Worm (Caenorhabditis elegans) whole organism, L1 larva: ENCODE measurements around the gene F55G7.4.
A peak's percentile ranks its signal among the peaks of the same experiment; 100 is the strongest.

Source experiments
- C34B4.2 ChIP-seq: sonication (generic microtip); optimal IDR thresholded peaks from 2 replicates; lab custom pipeline; 2017; ENCODE audit warnings: mild to moderate bottlenecking, missing genetic modification characterization, missing compliant biosample characterization
- F16B12.6 ChIP-seq: fragments of 150-350 bp; optimal IDR thresholded peaks from 2 replicates; lab custom pipeline; 2014; ENCODE audit warnings: missing biosample characterization, missing genetic modification characterization
- blmp-1 ChIP-seq: fragments of 150-350 bp; optimal IDR thresholded peaks from 2 replicates; lab custom pipeline; 2014; ENCODE audit warnings: missing biosample characterization, missing genetic modification characterization
- ceh-82 ChIP-seq, 3 experiments: fragments of 150-350 bp in 1 of 3; sonication (generic microtip) in 2 of 3; optimal IDR thresholded peaks; 2 replicates each; lab custom pipeline; 2014 to 2017; ENCODE audit warnings: missing biosample characterization in 3 of 3, missing genetic modification characterization in 3 of 3
- dsc-1 ChIP-seq: sonication (generic microtip); optimal IDR thresholded peaks from 2 replicates; lab custom pipeline; 2016; ENCODE audit warnings: mild to moderate bottlenecking, missing genetic modification characterization, missing compliant biosample characterization
- efl-1 ChIP-seq, 4 experiments: fragments of 150-350 bp; optimal IDR thresholded peaks in 3 of 4; peaks in 1 of 4; 1 replicate in 1 of 4; 2 replicates in 3 of 4; lab custom pipeline; 2014; ENCODE audit warnings: missing biosample characterization in 2 of 4, missing genetic modification characterization in 2 of 4, missing genetic modification reagents in 2 of 4
- efl-3 ChIP-seq: fragments of 200-800 bp; sonication (Bioruptor generic); optimal IDR thresholded peaks from 2 replicates; lab custom pipeline; 2018; ENCODE audit warnings: mild to moderate bottlenecking, missing genetic modification characterization, missing compliant biosample characterization
- fkh-10 ChIP-seq: sonication (generic microtip); optimal IDR thresholded peaks from 2 replicates; lab custom pipeline; 2017; ENCODE audit warnings: missing biosample characterization, missing genetic modification reagents, missing genetic modification characterization
- fkh-8 ChIP-seq: sonication (generic microtip); optimal IDR thresholded peaks from 2 replicates; lab custom pipeline; 2016; ENCODE audit warnings: mild to moderate bottlenecking, missing genetic modification characterization, missing compliant biosample characterization
- fos-1 ChIP-seq: fragments of 150-350 bp; optimal IDR thresholded peaks from 2 replicates; lab custom pipeline; 2014; ENCODE audit warnings: missing biosample characterization, missing genetic modification characterization
- grh-1 ChIP-seq: fragments of 200-800 bp; sonication (Bioruptor generic); IDR thresholded peaks from 2 replicates; pipeline ENCODE4 v1.3.6; 2022; ENCODE audit warnings: missing genetic modification reagents, missing genetic modification characterization, missing compliant biosample characterization
- hlh-4 ChIP-seq: sonication (generic microtip); optimal IDR thresholded peaks from 2 replicates; lab custom pipeline; 2016; ENCODE audit warnings: mild to moderate bottlenecking, missing genetic modification characterization, missing compliant biosample characterization
- isw-1 ChIP-seq: fragments of 200-800 bp; sonication (Bioruptor generic); IDR thresholded peaks from 2 replicates; pipeline ENCODE4 v1.3.6; 2022; ENCODE audit warnings: missing genetic modification characterization, missing compliant biosample characterization
- lin-13 ChIP-seq: fragments of 150-350 bp; optimal IDR thresholded peaks from 2 replicates; lab custom pipeline; 2014; ENCODE audit warnings: missing biosample characterization, missing genetic modification reagents, missing genetic modification characterization
- lin-14 ChIP-seq: fragments of 200-800 bp; sonication (Bioruptor generic); optimal IDR thresholded peaks from 2 replicates; lab custom pipeline; 2018; ENCODE audit warnings: mild to moderate bottlenecking, missing genetic modification characterization, moderate library complexity, missing compliant biosample characterization
- lin-15B ChIP-seq: fragments of 150-350 bp; sonication (generic microtip); optimal IDR thresholded peaks from 3 replicates; lab custom pipeline; 2014; ENCODE audit warnings: missing biosample characterization, missing genetic modification characterization
- lin-35 ChIP-seq, 2 experiments: fragments of 150-350 bp; optimal IDR thresholded peaks; 2 replicates each; lab custom pipeline; 2014; ENCODE audit warnings: missing biosample characterization in 2 of 2, missing genetic modification characterization in 2 of 2, missing genetic modification reagents in 2 of 2
- lsy-2 ChIP-seq, 2 experiments: fragments of 150-350 bp; optimal IDR thresholded peaks; 2 replicates each; lab custom pipeline; 2014; ENCODE audit warnings: missing biosample characterization in 2 of 2, missing genetic modification characterization in 2 of 2
- mab-9 ChIP-seq: fragments of 200-800 bp; sonication (Bioruptor generic); IDR thresholded peaks from 2 replicates; pipeline ENCODE4 v1.3.6; 2022; ENCODE audit warnings: missing genetic modification reagents, missing genetic modification characterization, missing compliant biosample characterization
- mdl-1 ChIP-seq, 2 experiments: fragments of 150-350 bp; optimal IDR thresholded peaks; 2 replicates each; lab custom pipeline; 2014 to 2017; ENCODE audit warnings: missing biosample characterization in 2 of 2, missing genetic modification characterization in 2 of 2, inconsistent platforms in 1 of 2
- mef-2 ChIP-seq: fragments of 150-350 bp; optimal IDR thresholded peaks from 2 replicates; lab custom pipeline; 2014; ENCODE audit warnings: missing biosample characterization, missing genetic modification characterization
- mep-1 ChIP-seq: fragments of 150-350 bp; optimal IDR thresholded peaks from 2 replicates; lab custom pipeline; 2014; ENCODE audit warnings: missing biosample characterization, missing genetic modification characterization
- nhr-11 ChIP-seq: fragments of 150-350 bp; optimal IDR thresholded peaks from 2 replicates; lab custom pipeline; 2014; ENCODE audit warnings: missing biosample characterization, missing genetic modification characterization
- nhr-19 ChIP-seq: fragments of 200-800 bp; sonication (Bioruptor generic); conservative IDR thresholded peaks from 2 replicates; pipeline ENCODE4 v1.3.6; 2022; ENCODE audit warnings: missing genetic modification characterization, missing compliant biosample characterization
- nhr-20 ChIP-seq: sonication (generic microtip); optimal IDR thresholded peaks from 2 replicates; lab custom pipeline; 2016; ENCODE audit warnings: mild to moderate bottlenecking, missing genetic modification characterization, missing compliant biosample characterization
- nhr-237 ChIP-seq: fragments of 150-350 bp; optimal IDR thresholded peaks from 2 replicates; lab custom pipeline; 2014; ENCODE audit warnings: missing biosample characterization, missing genetic modification characterization
- nhr-28 ChIP-seq: fragments of 150-350 bp; optimal IDR thresholded peaks from 2 replicates; lab custom pipeline; 2014; ENCODE audit warnings: missing biosample characterization, missing genetic modification characterization
- nhr-47 ChIP-seq: sonication (generic microtip); optimal IDR thresholded peaks from 2 replicates; lab custom pipeline; 2016; ENCODE audit warnings: mild to moderate bottlenecking, missing genetic modification characterization, moderate library complexity, missing compliant biosample characterization
- nhr-71 ChIP-seq: sonication (generic microtip); optimal IDR thresholded peaks from 2 replicates; lab custom pipeline; 2016; ENCODE audit warnings: mild to moderate bottlenecking, missing genetic modification characterization, moderate library complexity, missing compliant biosample characterization
- nhr-84 ChIP-seq: sonication (generic microtip); optimal IDR thresholded peaks from 2 replicates; lab custom pipeline; 2017; ENCODE audit warnings: missing biosample characterization, missing genetic modification characterization
- nhr-85 ChIP-seq: sonication (generic microtip); peaks from one replicate; lab custom pipeline; 2016; ENCODE audit warnings: missing genetic modification characterization, inconsistent platforms, missing compliant biosample characterization
- nhr-90 ChIP-seq: sonication (generic microtip); optimal IDR thresholded peaks from 2 replicates; lab custom pipeline; 2016; ENCODE audit warnings: mild to moderate bottlenecking, missing genetic modification characterization, missing compliant biosample characterization; ENCODE audit not compliant: poor library complexity
- pag-3 ChIP-seq: sonication (generic microtip); optimal IDR thresholded peaks from 2 replicates; lab custom pipeline; 2017; ENCODE audit warnings: missing genetic modification characterization, mild to moderate bottlenecking, missing compliant biosample characterization, antibody characterized with exemption, borderline replicate concordance; ENCODE audit not compliant: insufficient read depth
- pax-3 ChIP-seq: fragments of 200-800 bp; sonication (Bioruptor generic); optimal IDR thresholded peaks from 2 replicates; lab custom pipeline; 2018; ENCODE audit warnings: mild to moderate bottlenecking, missing genetic modification characterization, moderate library complexity, missing compliant biosample characterization
- rnt-1 ChIP-seq: sonication (generic microtip); optimal IDR thresholded peaks from 2 replicates; lab custom pipeline; 2016; ENCODE audit warnings: mild to moderate bottlenecking, missing genetic modification characterization, moderate library complexity, missing compliant biosample characterization
- snu-23 ChIP-seq: sonication (generic microtip); optimal IDR thresholded peaks from 2 replicates; lab custom pipeline; 2016; ENCODE audit warnings: missing genetic modification characterization, missing compliant biosample characterization
- sox-4 ChIP-seq: sonication (generic microtip); optimal IDR thresholded peaks from 2 replicates; lab custom pipeline; 2016; ENCODE audit warnings: missing genetic modification characterization, missing compliant biosample characterization
- sptf-1 ChIP-seq: fragments of 150-350 bp; optimal IDR thresholded peaks from 2 replicates; lab custom pipeline; 2014; ENCODE audit warnings: missing biosample characterization, missing genetic modification characterization
- swsn-7 ChIP-seq: sonication (generic microtip); optimal IDR thresholded peaks from 2 replicates; lab custom pipeline; 2016; ENCODE audit warnings: missing genetic modification characterization, missing compliant biosample characterization
- tbx-2 ChIP-seq: sonication (generic microtip); optimal IDR thresholded peaks from 2 replicates; lab custom pipeline; 2016; ENCODE audit warnings: missing genetic modification characterization, missing compliant biosample characterization
- unc-130 ChIP-seq: fragments of 150-350 bp; optimal IDR thresholded peaks from 2 replicates; lab custom pipeline; 2017; ENCODE audit warnings: missing biosample characterization, missing genetic modification characterization, inconsistent platforms
- unc-86 ChIP-seq: sonication (generic microtip); optimal IDR thresholded peaks from 2 replicates; lab custom pipeline; 2016; ENCODE audit warnings: missing genetic modification characterization, missing compliant biosample characterization
- vab-15 ChIP-seq: sonication (generic microtip); optimal IDR thresholded peaks from 2 replicates; lab custom pipeline; 2017; ENCODE audit warnings: missing genotype, mild to moderate bottlenecking, missing genetic modification characterization, missing compliant biosample characterization
- zag-1 ChIP-seq: fragments of 150-350 bp; optimal IDR thresholded peaks from 2 replicates; lab custom pipeline; 2014; ENCODE audit warnings: missing biosample characterization, missing genetic modification characterization
- zip-4 ChIP-seq: fragments of 200-800 bp; sonication (Bioruptor generic); optimal IDR thresholded peaks from 2 replicates; lab custom pipeline; 2018; ENCODE audit warnings: mild to moderate bottlenecking, missing genetic modification characterization, moderate library complexity, missing compliant biosample characterization
- ztf-4 ChIP-seq: fragments of 150-350 bp; optimal IDR thresholded peaks from 2 replicates; lab custom pipeline; 2014; ENCODE audit warnings: missing biosample characterization, missing genetic modification characterization

The F55G7.4 gene

ce11 chrX:11969085-11969484 is 41.4 kb downstream of the F55G7.4 start (continued):
- TF ChIP-seq tbx-2, result no peak
- TF ChIP-seq efl-3 (GFP tag; lab: Kevin White, UChicago), result no peak
- peak; percentile 81 for TF ChIP-seq fkh-8
- peak; percentile 4 for TF ChIP-seq snu-23 (GFP tag; lab: Kevin White, UChicago)
- no peak for TF ChIP-seq rnt-1 (tag; lab: Kevin White, UChicago)
- no peak for TF ChIP-seq isw-1 (GFP tag; lab: Robert Waterston, UW)
- peak; percentile 19 for TF ChIP-seq nhr-237 (tag; lab: Kevin White, UChicago)
- no peak for TF ChIP-seq ztf-4
- TF ChIP-seq lin-15B, result no peak
- TF ChIP-seq efl-1 (optimal IDR thresholded peaks at IDR 0.05; lab: Kevin White, UChicago), result no peak
- TF ChIP-seq efl-1 (GFP tag; optimal IDR thresholded peaks at IDR 0.05 in 1 of 2; lab: Kevin White, UChicago), result no peak
- no peak for TF ChIP-seq mef-2 (tag; lab: Kevin White, UChicago)
- no peak for TF ChIP-seq sptf-1 (tag; lab: Kevin White, UChicago)
- no peak for TF ChIP-seq C34B4.2
- no peak for TF ChIP-seq fkh-10 (GFP tag; lab: Kevin White, UChicago)
- peak; percentile 42 for TF ChIP-seq nhr-71 (tag; lab: Kevin White, UChicago)
- no peak for TF ChIP-seq F16B12.6 (tag; lab: Kevin White, UChicago)
- no peak for TF ChIP-seq nhr-85 (tag; lab: Kevin White, UChicago)
- TF ChIP-seq fos-1 (tag; lab: Kevin White, UChicago), result no peak
- no peak for TF ChIP-seq unc-130
- no peak for TF ChIP-seq pag-3 (tag; lab: Kevin White, UChicago)
- TF ChIP-seq dsc-1 (tag; lab: Kevin White, UChicago), result peak; percentile 77
- TF ChIP-seq grh-1, result no peak
- TF ChIP-seq zag-1 (tag; lab: Kevin White, UChicago), result no peak
- TF ChIP-seq nhr-11 (tag; lab: Kevin White, UChicago), result no peak
- TF ChIP-seq ceh-82 (tag; optimal IDR thresholded peaks at IDR 0.05; lab: Kevin White, UChicago), result no peak

ce11 chrX:11969554-11969953 is 41.9 kb downstream of the F55G7.4 start:
- TF ChIP-seq efl-1 (optimal IDR thresholded peaks at IDR 0.05; lab: Kevin White, UChicago) (no peak), efl-1 (GFP tag; optimal IDR thresholded peaks at IDR 0.05 in 1 of 2; lab: Kevin White, UChicago) (peak in 1 of 2 experiments; percentile 19), snu-23 (GFP tag; lab: Kevin White, UChicago) (no peak), pag-3 (tag; lab: Kevin White, UChicago) (no peak), nhr-85 (tag; lab: Kevin White, UChicago) (peak; percentile 60), nhr-237 (tag; lab: Kevin White, UChicago) (no peak), lin-35 (GFP tag; optimal IDR thresholded peaks at IDR 0.05; lab: Kevin White, UChicago) (no peak), zip-4 (GFP tag; lab: Kevin White, UChicago) (no peak), lin-14 (GFP tag; lab: Kevin White, UChicago) (no peak), mab-9 (GFP tag; lab: Robert Waterston, UW) (no peak), blmp-1 (tag; lab: Kevin White, UChicago) (no peak), unc-86 (tag; lab: Kevin White, UChicago) (no peak)

DNA sequence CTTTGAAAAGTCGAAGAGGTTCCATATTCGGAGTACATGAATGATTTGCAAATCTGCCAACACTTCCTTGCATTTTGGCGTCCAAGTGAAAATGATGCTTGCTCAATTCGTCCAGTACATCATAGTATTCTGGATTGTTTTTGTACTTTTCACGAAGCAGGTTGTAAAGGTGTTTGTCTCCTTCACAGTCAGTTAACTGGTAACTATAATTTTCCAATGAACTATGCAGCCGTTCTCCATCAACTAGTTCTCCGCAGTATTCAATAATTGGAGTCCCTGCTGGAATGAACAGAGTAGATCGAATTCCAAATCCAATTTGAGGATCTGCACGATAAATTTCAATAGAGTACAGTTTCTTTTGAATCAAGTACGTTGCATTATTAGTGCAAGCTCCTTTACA is 43.6 kb downstream of the F55G7.4 start:
- TF ChIP-seq lin-35 (GFP tag; optimal IDR thresholded peaks at IDR 0.05; lab: Kevin White, UChicago) (no peak), nhr-90 (no peak), mep-1 (tag; lab: Kevin White, UChicago) (no peak), lin-13 (no peak), pax-3 (tag; lab: Kevin White, UChicago) (no peak), nhr-84 (no peak)

- TF ChIP-seq nhr-85 (tag; lab: Kevin White, UChicago), result no peak
- TF ChIP-seq lsy-2 (tag; optimal IDR thresholded peaks at IDR 0.05; lab: Kevin White, UChicago), result peak in 1 of 2 experiments; percentile 49
- no peak for TF ChIP-seq pax-3 (tag; lab: Kevin White, UChicago)
- TF ChIP-seq swsn-7 (tag; lab: Kevin White, UChicago), result peak; percentile 22
- no peak for TF ChIP-seq nhr-19 (GFP tag; lab: Robert Waterston, UW)
- TF ChIP-seq mep-1 (tag; lab: Kevin White, UChicago), result peak; percentile 44
- TF ChIP-seq vab-15 (tag; lab: Kevin White, UChicago), result no peak
- TF ChIP-seq nhr-47 (tag; lab: Kevin White, UChicago), result peak; percentile 5
- TF ChIP-seq lin-14 (GFP tag; lab: Kevin White, UChicago), result peak; percentile 57
- peak in 2 of 3 experiments; percentile 17 to 30 for TF ChIP-seq ceh-82 (tag; optimal IDR thresholded peaks at IDR 0.05; lab: Kevin White, UChicago)
- TF ChIP-seq efl-1 (optimal IDR thresholded peaks at IDR 0.05; lab: Kevin White, UChicago), result peak in 1 of 2 experiments; percentile 47
- no peak for TF ChIP-seq efl-1 (GFP tag; optimal IDR thresholded peaks at IDR 0.05 in 1 of 2; lab: Kevin White, UChicago)
- TF ChIP-seq nhr-20 (tag; lab: Kevin White, UChicago), result peak; percentile 23
- no peak for TF ChIP-seq hlh-4
- TF ChIP-seq sox-4 (tag; lab: Kevin White, UChicago), result no peak
- TF ChIP-seq snu-23 (GFP tag; lab: Kevin White, UChicago), result peak; percentile 55
- TF ChIP-seq mdl-1 (tag; optimal IDR thresholded peaks at IDR 0.05; lab: Kevin White, UChicago), result no peak
- no peak for TF ChIP-seq nhr-28 (tag; lab: Kevin White, UChicago)
- TF ChIP-seq nhr-71 (tag; lab: Kevin White, UChicago), result peak; percentile 30
- peak in 1 of 2 experiments; percentile 7 for TF ChIP-seq lin-35 (GFP tag; optimal IDR thresholded peaks at IDR 0.05; lab: Kevin White, UChicago)
Observed at ce11 chrX:11974629-11975085, 47.0 kb downstream of the F55G7.4 start, which contains the start of gene set-6. set-6 (minus strand) TSS chrX:11974679.
